Worm (Caenorhabditis elegans) whole organism, L1 larva: ENCODE measurements around the gene H04D03.7.

Experiments
- aly-2 ChIP-seq: fragments of 150-350 bp; optimal IDR thresholded peaks from 2 replicates; lab custom pipeline; 2014; ENCODE audit warnings: missing biosample characterization, missing genetic modification characterization
- ama-1 ChIP-seq: fragments of 150-350 bp; optimal IDR thresholded peaks from 2 replicates; lab custom pipeline; 2014
- dpl-1 ChIP-seq, 3 experiments: fragments of 150-350 bp in 2 of 3; sonication (generic microtip) in 1 of 3; optimal IDR thresholded peaks; 2 replicates each; lab custom pipeline; 2014 to 2017; ENCODE audit warnings: missing biosample characterization in 3 of 3, missing genetic modification characterization in 3 of 3, missing genetic modification reagents in 3 of 3
- dsc-1 ChIP-seq: sonication (generic microtip); optimal IDR thresholded peaks from 2 replicates; lab custom pipeline; 2016; ENCODE audit warnings: mild to moderate bottlenecking, missing genetic modification characterization, missing compliant biosample characterization
- lsy-2 ChIP-seq, 2 experiments: fragments of 150-350 bp; optimal IDR thresholded peaks; 2 replicates each; lab custom pipeline; 2014; ENCODE audit warnings: missing biosample characterization in 2 of 2, missing genetic modification characterization in 2 of 2
- pag-3 ChIP-seq: sonication (generic microtip); optimal IDR thresholded peaks from 2 replicates; lab custom pipeline; 2017; ENCODE audit warnings: missing genetic modification characterization, mild to moderate bottlenecking, missing compliant biosample characterization, antibody characterized with exemption, borderline replicate concordance; ENCODE audit not compliant: insufficient read depth
- unc-62 ChIP-seq: fragments of 150-350 bp; optimal IDR thresholded peaks from 2 replicates; lab custom pipeline; 2014; ENCODE audit warnings: missing biosample characterization, missing genetic modification reagents, missing genetic modification characterization

DNA sequence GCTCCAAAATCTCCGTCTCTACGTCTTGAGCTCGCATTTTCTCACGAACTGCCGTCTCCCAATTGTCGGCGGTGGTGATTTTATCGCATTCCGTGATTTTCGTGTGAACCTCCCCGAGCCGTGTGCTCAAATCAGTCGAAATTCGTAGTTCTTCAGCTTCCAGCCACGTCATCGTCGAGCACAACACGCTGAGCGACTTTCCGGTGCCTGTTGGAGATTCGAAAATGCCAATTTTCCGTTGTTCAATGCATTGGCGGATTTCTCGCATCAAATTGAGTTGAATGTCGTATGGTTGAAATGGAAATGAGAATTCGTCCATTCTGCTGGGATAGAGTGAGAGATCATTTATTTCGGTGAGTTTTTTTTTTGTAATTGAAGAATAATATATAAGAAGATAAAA, 41.7 kb downstream of the H04D03.7 start, which contains the start of the genes M03C11.3 and chl-1:
- TF ChIP-seq dsc-1 (tag; lab: Kevin White, UChicago) (no peak), ama-1 (no peak), unc-62 (GFP tag; lab: Kevin White, UChicago) (no peak), aly-2 (tag; lab: Kevin White, UChicago) (no peak), pag-3 (no peak), dpl-1 (GFP tag; optimal IDR thresholded peaks at IDR 0.05; lab: Kevin White, UChicago) (no peak), lsy-2 (tag; optimal IDR thresholded peaks at IDR 0.05; lab: Kevin White, UChicago) (no peak)
